Worm (Caenorhabditis elegans) whole organism, L4/young adult: ENCODE data around the gene bus-4.

Experiments
- W03F9.2 ChIP-seq: fragments of 150-350 bp; optimal IDR thresholded peaks from 2 replicates; lab custom pipeline; 2014; ENCODE audit warnings: missing biosample characterization, missing genetic modification characterization
- him-1 ChIP-seq: sonication (generic microtip); optimal IDR thresholded peaks from 2 replicates; lab custom pipeline; 2016; ENCODE audit warnings: missing genotype, missing genetic modification reagents, missing genetic modification characterization, missing compliant biosample characterization

DNA sequence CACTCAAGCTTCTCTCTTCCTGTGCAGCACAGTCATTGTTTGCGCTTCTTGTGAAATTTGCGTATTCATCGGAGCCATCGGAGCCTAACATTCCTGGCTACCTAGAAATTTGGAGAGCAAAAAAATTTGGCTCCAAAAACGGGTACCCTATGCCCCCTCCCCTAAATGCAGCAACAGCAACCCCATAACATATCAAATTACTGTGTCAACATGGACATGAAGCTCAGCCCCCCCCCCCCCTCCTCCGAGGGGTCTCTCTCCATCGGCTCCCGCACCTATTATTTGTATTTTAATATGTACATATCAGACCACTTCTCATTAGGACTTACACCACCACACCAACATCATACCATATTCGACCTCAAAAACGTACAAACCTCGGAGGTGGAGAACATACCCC is 13.7 kb upstream of the bus-4 start:
- TF ChIP-seq W03F9.2 (no peak), him-1 (tag; lab: Kevin White, UChicago) (no peak)
